Fruit fly (Drosophila melanogaster): ENCODE results near the gene koko.

koko gene

DNA sequence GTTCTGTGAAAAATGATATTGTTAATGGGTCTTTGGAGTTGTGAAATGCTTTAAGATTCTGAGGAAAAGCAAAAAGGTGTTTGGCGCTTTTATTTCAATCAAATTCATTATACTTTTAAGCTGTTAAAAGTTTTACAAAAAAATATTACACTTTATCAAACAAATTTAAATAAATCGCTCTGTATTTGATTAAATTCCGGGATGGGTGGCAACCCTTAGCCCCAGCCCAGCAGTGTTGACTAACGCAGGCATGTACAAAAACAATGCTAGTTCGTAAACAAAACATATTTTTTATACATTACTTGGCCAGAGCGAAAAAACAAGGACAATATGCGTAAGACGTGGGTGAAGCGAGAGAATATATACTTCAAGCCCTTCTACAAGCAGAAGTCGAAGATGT lies 1.9 kb downstream of the koko start, which contains the start of gene CG7685 (continued):
- TF ChIP-seq tai (GFP tag; optimal IDR thresholded peaks at IDR 0.05), result no peak
- peak; percentile 92 for TF ChIP-seq Hnf4 (GFP tag; optimal IDR thresholded peaks at IDR 0.05)
- TF ChIP-seq GATAd (GFP tag; optimal IDR thresholded peaks at IDR 0.05), result no peak
- no peak for TF ChIP-seq Rel (GFP tag; optimal IDR thresholded peaks at IDR 0.05)
- TF ChIP-seq Rel (tag; optimal IDR thresholded peaks at IDR 0.05), result peak; percentile 54
- TF ChIP-seq rgr (GFP tag; optimal IDR thresholded peaks at IDR 0.05), result peak; percentile 81
- peak; percentile 76 for TF ChIP-seq h (GFP tag; optimal IDR thresholded peaks at IDR 0.05)
- peak; percentile 62 for TF ChIP-seq OdsH (GFP tag; optimal IDR thresholded peaks at IDR 0.05)
- TF ChIP-seq dmrt93B (GFP tag; optimal IDR thresholded peaks at IDR 0.05), result no peak
- peak; percentile 47 for TF ChIP-seq CG32264 (GFP tag; optimal IDR thresholded peaks at IDR 0.05)
- no peak for TF ChIP-seq jim (GFP tag; optimal IDR thresholded peaks at IDR 0.05)
- TF ChIP-seq Mio (GFP tag; optimal IDR thresholded peaks at IDR 0.05), result peak; percentile 15
- no peak for TF ChIP-seq dl (GFP tag; optimal IDR thresholded peaks at IDR 0.05; ENCODE audit: insufficient read depth in 1 of 2, partially characterized antibody in 2 of 2)
- TF ChIP-seq brk (GFP tag; optimal IDR thresholded peaks at IDR 0.05), result no peak
- TF ChIP-seq ey (GFP tag; optimal IDR thresholded peaks at IDR 0.05), result peak; percentile 68
- no peak for TF ChIP-seq Abd-B (GFP tag; optimal IDR thresholded peaks at IDR 0.05)

DNA sequence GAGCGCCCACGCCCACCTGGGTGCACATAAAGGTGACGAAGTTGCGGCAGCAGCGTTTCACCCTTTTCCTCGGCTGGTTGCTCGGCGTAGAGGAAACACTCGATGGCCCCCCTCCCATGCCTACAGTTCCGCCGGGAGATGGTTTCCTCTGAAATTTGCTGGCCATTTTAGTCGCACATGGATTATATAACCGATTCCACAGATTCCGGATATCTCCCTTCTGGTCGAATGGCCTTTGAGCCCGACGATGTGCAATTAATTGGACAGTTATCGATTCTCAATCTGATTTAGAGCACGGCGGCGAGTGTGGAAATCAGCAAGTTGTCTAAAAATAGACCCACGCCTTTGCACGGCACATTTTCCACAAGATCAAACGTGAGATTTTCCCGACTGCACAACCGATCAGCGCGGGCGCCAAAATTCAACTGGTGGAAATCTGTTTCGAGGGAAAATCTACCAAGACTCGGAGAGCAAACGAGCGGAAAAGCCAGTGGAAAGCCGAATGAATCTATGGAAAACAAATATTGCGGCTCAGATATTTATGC lies 8.5 kb downstream of the koko start, which contains the start of gene CG10864:
Gene CG10864 (minus strand): TSS at position 427 of the 545 bp plus-strand sequence.
- TF ChIP-seq CG9705 (GFP tag; optimal IDR thresholded peaks at IDR 0.05), result no peak
- no peak for TF ChIP-seq Mio (GFP tag; optimal IDR thresholded peaks at IDR 0.05)
- no peak for TF ChIP-seq dsf (GFP tag; optimal IDR thresholded peaks at IDR 0.05; ENCODE audit: borderline replicate concordance)
- no peak for TF ChIP-seq CG32264 (GFP tag; optimal IDR thresholded peaks at IDR 0.05)
- TF ChIP-seq Dfd (GFP tag; optimal IDR thresholded peaks at IDR 0.05), result no peak
- TF ChIP-seq ey (GFP tag; optimal IDR thresholded peaks at IDR 0.05), result no peak
- no peak for TF ChIP-seq HLH106 (tag; optimal IDR thresholded peaks at IDR 0.05)
- TF ChIP-seq woc (GFP tag; optimal IDR thresholded peaks at IDR 0.05), result no peak
- TF ChIP-seq Dif (GFP tag; optimal IDR thresholded peaks at IDR 0.05; ENCODE audit: partially characterized antibody), result no peak
- no peak for TF ChIP-seq CrebA (GFP tag; optimal IDR thresholded peaks at IDR 0.05; ENCODE audit: borderline replicate concordance)
- TF ChIP-seq fru (GFP tag; optimal IDR thresholded peaks at IDR 0.05), result no peak
- TF ChIP-seq usp (GFP tag; optimal IDR thresholded peaks at IDR 0.05), result no peak
- TF ChIP-seq lola (GFP tag; optimal IDR thresholded peaks at IDR 0.05), result no peak
- TF ChIP-seq Jra (GFP tag; optimal IDR thresholded peaks at IDR 0.05), result no peak
- no peak for TF ChIP-seq Rel (GFP tag; optimal IDR thresholded peaks at IDR 0.05)
- TF ChIP-seq Rel (tag; optimal IDR thresholded peaks at IDR 0.05), result no peak
- no peak for TF ChIP-seq N (GFP tag; optimal IDR thresholded peaks at IDR 0.05)

dm6 chr3R:18412279-18413214 lies 9.7 kb downstream of the koko start, which contains the start of gene CG31122:
Gene CG31122 (minus strand): TSS chr3R:18412874.
- TF ChIP-seq jim (GFP tag; optimal IDR thresholded peaks at IDR 0.05), result no peak
- no peak for TF ChIP-seq Dfd (GFP tag; optimal IDR thresholded peaks at IDR 0.05)
- peak; percentile 96 for TF ChIP-seq psq (GFP tag; optimal IDR thresholded peaks at IDR 0.05)
- TF ChIP-seq dsf (GFP tag; optimal IDR thresholded peaks at IDR 0.05; ENCODE audit: borderline replicate concordance), result peak; percentile 15
- no peak for TF ChIP-seq brk (GFP tag; optimal IDR thresholded peaks at IDR 0.05)
- TF ChIP-seq h (GFP tag; optimal IDR thresholded peaks at IDR 0.05), result peak; percentile 60
- TF ChIP-seq Jra (GFP tag; optimal IDR thresholded peaks at IDR 0.05), result peak; percentile 64
- peak; percentile 34 to 61 for TF ChIP-seq foxo (GFP tag; optimal IDR thresholded peaks at IDR 0.05)
- TF ChIP-seq Hr78 (GFP tag; optimal IDR thresholded peaks at IDR 0.05), result no peak
- TF ChIP-seq Hnf4 (GFP tag; optimal IDR thresholded peaks at IDR 0.05), result peak; percentile 77
- TF ChIP-seq usp (GFP tag; optimal IDR thresholded peaks at IDR 0.05), result no peak
- peak; percentile 38 for TF ChIP-seq fru (GFP tag; optimal IDR thresholded peaks at IDR 0.05)
- no peak for TF ChIP-seq CrebA (GFP tag; optimal IDR thresholded peaks at IDR 0.05; ENCODE audit: borderline replicate concordance)
- TF ChIP-seq sage (GFP tag; optimal IDR thresholded peaks at IDR 0.05), result no peak
- peak; percentile 42 for TF ChIP-seq GATAd (GFP tag; optimal IDR thresholded peaks at IDR 0.05)
- TF ChIP-seq CG9705 (GFP tag; optimal IDR thresholded peaks at IDR 0.05), result no peak
- no peak for TF ChIP-seq sv (GFP tag; optimal IDR thresholded peaks at IDR 0.05)
- no peak for TF ChIP-seq Hr83 (GFP tag; optimal IDR thresholded peaks at IDR 0.05; ENCODE audit: poor library complexity, severe bottlenecking)
- TF ChIP-seq dmrt93B (GFP tag; optimal IDR thresholded peaks at IDR 0.05), result no peak
- TF ChIP-seq Abd-B (GFP tag; optimal IDR thresholded peaks at IDR 0.05), result peak; percentile 42
- no peak for TF ChIP-seq Dif (GFP tag; optimal IDR thresholded peaks at IDR 0.05; ENCODE audit: partially characterized antibody)
- no peak for TF ChIP-seq Mio (GFP tag; optimal IDR thresholded peaks at IDR 0.05)
- TF ChIP-seq Rel (GFP tag; optimal IDR thresholded peaks at IDR 0.05), result no peak
- TF ChIP-seq Rel (tag; optimal IDR thresholded peaks at IDR 0.05), result peak; percentile 52
- TF ChIP-seq pan (optimal IDR thresholded peaks at IDR 0.05), result no peak
- peak; percentile 65 for TF ChIP-seq lola (GFP tag; optimal IDR thresholded peaks at IDR 0.05)
- no peak for TF ChIP-seq ey (GFP tag; optimal IDR thresholded peaks at IDR 0.05)
- TF ChIP-seq woc (GFP tag; optimal IDR thresholded peaks at IDR 0.05), result peak; percentile 49
- peak; percentile 20 for TF ChIP-seq OdsH (GFP tag; optimal IDR thresholded peaks at IDR 0.05)
- TF ChIP-seq br (GFP tag; optimal IDR thresholded peaks at IDR 0.05), result peak; percentile 63
- no peak for TF ChIP-seq HLH106 (tag; optimal IDR thresholded peaks at IDR 0.05)
- TF ChIP-seq N (GFP tag; optimal IDR thresholded peaks at IDR 0.05), result peak; percentile 50
- TF ChIP-seq Myc (optimal IDR thresholded peaks at IDR 0.05), result no peak
